Fruit fly (Drosophila melanogaster): Measurements from ENCODE around the gene CG15021.

The CG15021 gene

dm6 chr3L:4406653-4407257 lies 29.8 kb upstream of the CG15021 start, which contains the start of gene TP53INP (continued):
- no peak for TF ChIP-seq HLH4C (GFP tag; IDR thresholded peaks at IDR 0.05; ENCODE audit: partially characterized antibody)
- TF ChIP-seq Hr3 (GFP tag; optimal IDR thresholded peaks at IDR 0.05) = peak; percentile 88
- TF ChIP-seq CG10654 (GFP tag; optimal IDR thresholded peaks at IDR 0.05) = peak; percentile 74
- TF ChIP-seq CG34224 (GFP tag; IDR thresholded peaks at IDR 0.05; ENCODE audit: partially characterized antibody) = peak; percentile 30; the same call in 2 of the 3 replicates
- TF ChIP-seq CG9932 (GFP tag; IDR thresholded peaks at IDR 0.05) = peak; percentile 68; the same call in 1 of the 2 replicates
- peak; percentile 62 for TF ChIP-seq CG6654 (GFP tag; optimal IDR thresholded peaks at IDR 0.05)
- peak; percentile 93 for TF ChIP-seq CG12391 (tag; optimal IDR thresholded peaks at IDR 0.05)
- no peak for TF ChIP-seq sens-2 (GFP tag; IDR thresholded peaks at IDR 0.05)
- peak; percentile 74 for TF ChIP-seq Usf (GFP tag; optimal IDR thresholded peaks at IDR 0.05)
- TF ChIP-seq sug (tag; optimal IDR thresholded peaks at IDR 0.05) = peak; percentile 87
- peak; percentile 59 for TF ChIP-seq Fer2 (tag; optimal IDR thresholded peaks at IDR 0.05)
- TF ChIP-seq rib (GFP tag; IDR thresholded peaks at IDR 0.05) = peak; percentile 37; the same call in 1 of the 2 replicates
- TF ChIP-seq CG5245 (GFP tag; optimal IDR thresholded peaks at IDR 0.05) = peak; percentile 65
- peak; percentile 65 for TF ChIP-seq CG10431 (GFP tag; optimal IDR thresholded peaks at IDR 0.05)
- TF ChIP-seq CG7372 (GFP tag; IDR thresholded peaks at IDR 0.05) = peak; percentile 45; the same call in 1 of the 2 replicates
- 0 out of 2 replicates have a peak, but pooled peaks have one; percentile 6 for TF ChIP-seq gsb (GFP tag; IDR thresholded peaks at IDR 0.05)
- TF ChIP-seq CG3163 (GFP tag; optimal IDR thresholded peaks at IDR 0.05) = peak; percentile 66
- 0 out of 2 replicates have a peak, but pooled peaks have one; percentile 28 for TF ChIP-seq CG11247 (GFP tag; IDR thresholded peaks at IDR 0.05)
- TF ChIP-seq CG15514 (GFP tag; optimal IDR thresholded peaks at IDR 0.05) = peak; percentile 48
- TF ChIP-seq odd (GFP tag; optimal IDR thresholded peaks at IDR 0.05) = peak; percentile 93
- no peak for TF ChIP-seq Hmx (GFP tag; optimal IDR thresholded peaks at IDR 0.05)
- TF ChIP-seq Pdp1 (GFP tag; optimal IDR thresholded peaks at IDR 0.05) = peak; percentile 69 to 80
- peak; percentile 64 for TF ChIP-seq CG32772 (GFP tag; IDR thresholded peaks at IDR 0.05)
- peak; percentile 95 for TF ChIP-seq CoRest (tag; optimal IDR thresholded peaks at IDR 0.05)
- TF ChIP-seq hbn (GFP tag; IDR thresholded peaks at IDR 0.05; ENCODE audit: partially characterized antibody) = no peak
- no peak for TF ChIP-seq mld (GFP tag; IDR thresholded peaks at IDR 0.05; ENCODE audit: partially characterized antibody)
- peak; percentile 66 for TF ChIP-seq CG12942 (GFP tag; optimal IDR thresholded peaks at IDR 0.05)
- TF ChIP-seq CG6854 (GFP tag; optimal IDR thresholded peaks at IDR 0.05) = peak; percentile 61
- TF ChIP-seq CG34376 (GFP tag; optimal IDR thresholded peaks at IDR 0.05) = peak; percentile 87
- TF ChIP-seq zf30C (GFP tag; optimal IDR thresholded peaks at IDR 0.05) = no peak
- TF ChIP-seq H15 (GFP tag; IDR thresholded peaks at IDR 0.05) = peak; percentile 66; the same call in 1 of the 3 replicates
- TF ChIP-seq CG10543 (GFP tag; optimal IDR thresholded peaks at IDR 0.05) = peak; percentile 89
- peak; percentile 96 for TF ChIP-seq sens (GFP tag)
- no peak for TF ChIP-seq nerfin-2 (GFP tag; IDR thresholded peaks at IDR 0.05; ENCODE audit: partially characterized antibody)
- no peak for TF ChIP-seq h (optimal IDR thresholded peaks at IDR 0.05)
- TF ChIP-seq Atf6 (GFP tag; IDR thresholded peaks at IDR 0.05) = peak; percentile 83; the same call in 1 of the 2 replicates
- TF ChIP-seq mam (GFP tag; optimal IDR thresholded peaks at IDR 0.05) = peak; percentile 50
- peak; percentile 96 for TF ChIP-seq CG7556 (GFP tag; optimal IDR thresholded peaks at IDR 0.05)
- peak; percentile 71 for TF ChIP-seq CG8359 (GFP tag; optimal IDR thresholded peaks at IDR 0.05; ENCODE audit: borderline replicate concordance)
- peak; percentile 83 for TF ChIP-seq CG12299 (tag; optimal IDR thresholded peaks at IDR 0.05)
- TF ChIP-seq bbx (GFP tag; IDR thresholded peaks at IDR 0.05; ENCODE audit: partially characterized antibody) = peak; percentile 59
- TF ChIP-seq abd-A (tag; optimal IDR thresholded peaks at IDR 0.05) = no peak
- peak; percentile 69 for TF ChIP-seq CG4404 (GFP tag; IDR thresholded peaks at IDR 0.05)
- 0 out of 2 replicates have a peak, but pooled peaks have one; percentile 31 for TF ChIP-seq crol (GFP tag; IDR thresholded peaks at IDR 0.05)
- peak; percentile 90 for TF ChIP-seq CG9437 (GFP tag; optimal IDR thresholded peaks at IDR 0.05)
- peak; percentile 74 for TF ChIP-seq CG18764 (GFP tag; optimal IDR thresholded peaks at IDR 0.05)
- TF ChIP-seq stwl (tag; optimal IDR thresholded peaks at IDR 0.05) = peak; percentile 8
- peak; percentile 77 for TF ChIP-seq CG4328 (GFP tag; optimal IDR thresholded peaks at IDR 0.05)
- peak; percentile 73 for TF ChIP-seq slou (GFP tag; optimal IDR thresholded peaks at IDR 0.05)
